Worm (Caenorhabditis elegans) whole organism, L1 larva: Measurements from ENCODE around the gene ptr-8.

Experiments used
- aha-1 ChIP-seq: fragments of 150-350 bp; optimal IDR thresholded peaks from 2 replicates; lab custom pipeline; 2014; ENCODE audit warnings: missing biosample characterization, missing genetic modification characterization
- aly-2 ChIP-seq: fragments of 150-350 bp; optimal IDR thresholded peaks from 2 replicates; lab custom pipeline; 2014; ENCODE audit warnings: missing biosample characterization, missing genetic modification characterization
- ama-1 ChIP-seq: fragments of 150-350 bp; optimal IDR thresholded peaks from 2 replicates; lab custom pipeline; 2014
- ceh-63 ChIP-seq: fragments of 200-800 bp; sonication (Bioruptor generic); optimal IDR thresholded peaks from 2 replicates; lab custom pipeline; 2018; ENCODE audit warnings: mild to moderate bottlenecking, missing genetic modification characterization, missing compliant biosample characterization
- ceh-88 ChIP-seq: fragments of 200-800 bp; sonication (Bioruptor generic); IDR thresholded peaks from 2 replicates; pipeline ENCODE4 v1.3.6; 2022; ENCODE audit warnings: missing genetic modification characterization, missing compliant biosample characterization
- ces-1 ChIP-seq: fragments of 150-350 bp; optimal IDR thresholded peaks from 2 replicates; lab custom pipeline; 2014; ENCODE audit warnings: missing biosample characterization, missing genetic modification reagents, missing genetic modification characterization
- dsc-1 ChIP-seq: sonication (generic microtip); optimal IDR thresholded peaks from 2 replicates; lab custom pipeline; 2016; ENCODE audit warnings: mild to moderate bottlenecking, missing genetic modification characterization, missing compliant biosample characterization
- efl-3 ChIP-seq: fragments of 200-800 bp; sonication (Bioruptor generic); optimal IDR thresholded peaks from 2 replicates; lab custom pipeline; 2018; ENCODE audit warnings: mild to moderate bottlenecking, missing genetic modification characterization, missing compliant biosample characterization
- elt-3 ChIP-seq, 6 experiments: fragments of 150-350 bp in 1 of 6; sonication (generic microtip); optimal IDR thresholded peaks; 2 replicates each; lab custom pipeline; 2017 to 2018; ENCODE audit warnings: missing biosample characterization in 6 of 6, missing genetic modification characterization in 6 of 6, inconsistent platforms in 1 of 6
- fkh-10 ChIP-seq: sonication (generic microtip); optimal IDR thresholded peaks from 2 replicates; lab custom pipeline; 2017; ENCODE audit warnings: missing biosample characterization, missing genetic modification reagents, missing genetic modification characterization
- fkh-4 ChIP-seq: sonication (generic microtip); optimal IDR thresholded peaks from 2 replicates; lab custom pipeline; 2016; ENCODE audit warnings: missing compliant biosample characterization, missing genetic modification characterization, borderline replicate concordance
- fkh-8 ChIP-seq: sonication (generic microtip); optimal IDR thresholded peaks from 2 replicates; lab custom pipeline; 2016; ENCODE audit warnings: mild to moderate bottlenecking, missing genetic modification characterization, missing compliant biosample characterization
- fos-1 ChIP-seq: fragments of 150-350 bp; optimal IDR thresholded peaks from 2 replicates; lab custom pipeline; 2014; ENCODE audit warnings: missing biosample characterization, missing genetic modification characterization
- hlh-17 ChIP-seq: fragments of 200-800 bp; sonication (Bioruptor generic); optimal IDR thresholded peaks from 2 replicates; lab custom pipeline; 2018; ENCODE audit warnings: missing genetic modification characterization, mild to moderate bottlenecking, missing compliant biosample characterization, moderate library complexity, borderline replicate concordance
- hpl-2 ChIP-seq: fragments of 150-350 bp; optimal IDR thresholded peaks from 2 replicates; lab custom pipeline; 2014; ENCODE audit warnings: missing biosample characterization, missing genetic modification reagents, missing genetic modification characterization
- isw-1 ChIP-seq: fragments of 200-800 bp; sonication (Bioruptor generic); IDR thresholded peaks from 2 replicates; pipeline ENCODE4 v1.3.6; 2022; ENCODE audit warnings: missing genetic modification characterization, missing compliant biosample characterization
- lin-35 ChIP-seq, 2 experiments: fragments of 150-350 bp; optimal IDR thresholded peaks; 2 replicates each; lab custom pipeline; 2014; ENCODE audit warnings: missing biosample characterization in 2 of 2, missing genetic modification characterization in 2 of 2, missing genetic modification reagents in 2 of 2
- lir-3 ChIP-seq: sonication (generic microtip); optimal IDR thresholded peaks from 2 replicates; lab custom pipeline; 2016; ENCODE audit warnings: mild to moderate bottlenecking, missing genetic modification characterization, moderate library complexity, missing compliant biosample characterization; ENCODE audit not compliant: poor library complexity
- lsy-2 ChIP-seq, 2 experiments: fragments of 150-350 bp; optimal IDR thresholded peaks; 2 replicates each; lab custom pipeline; 2014; ENCODE audit warnings: missing biosample characterization in 2 of 2, missing genetic modification characterization in 2 of 2
- mab-9 ChIP-seq: fragments of 200-800 bp; sonication (Bioruptor generic); IDR thresholded peaks from 2 replicates; pipeline ENCODE4 v1.3.6; 2022; ENCODE audit warnings: missing genetic modification reagents, missing genetic modification characterization, missing compliant biosample characterization
- mdl-1 ChIP-seq, 2 experiments: fragments of 150-350 bp; optimal IDR thresholded peaks; 2 replicates each; lab custom pipeline; 2014 to 2017; ENCODE audit warnings: missing biosample characterization in 2 of 2, missing genetic modification characterization in 2 of 2, inconsistent platforms in 1 of 2
- mep-1 ChIP-seq: fragments of 150-350 bp; optimal IDR thresholded peaks from 2 replicates; lab custom pipeline; 2014; ENCODE audit warnings: missing biosample characterization, missing genetic modification characterization
- nhr-12 ChIP-seq: sonication (generic microtip); optimal IDR thresholded peaks from 2 replicates; lab custom pipeline; 2017; ENCODE audit warnings: missing biosample characterization, missing genetic modification characterization
- nhr-19 ChIP-seq: fragments of 200-800 bp; sonication (Bioruptor generic); conservative IDR thresholded peaks from 2 replicates; pipeline ENCODE4 v1.3.6; 2022; ENCODE audit warnings: missing genetic modification characterization, missing compliant biosample characterization
- nhr-20 ChIP-seq: sonication (generic microtip); optimal IDR thresholded peaks from 2 replicates; lab custom pipeline; 2016; ENCODE audit warnings: mild to moderate bottlenecking, missing genetic modification characterization, missing compliant biosample characterization
- nhr-237 ChIP-seq: fragments of 150-350 bp; optimal IDR thresholded peaks from 2 replicates; lab custom pipeline; 2014; ENCODE audit warnings: missing biosample characterization, missing genetic modification characterization
- nhr-28 ChIP-seq: fragments of 150-350 bp; optimal IDR thresholded peaks from 2 replicates; lab custom pipeline; 2014; ENCODE audit warnings: missing biosample characterization, missing genetic modification characterization
- nhr-76 ChIP-seq: sonication (generic microtip); optimal IDR thresholded peaks from 2 replicates; lab custom pipeline; 2017; ENCODE audit warnings: missing biosample characterization, missing genetic modification characterization
- nhr-84 ChIP-seq: sonication (generic microtip); optimal IDR thresholded peaks from 2 replicates; lab custom pipeline; 2017; ENCODE audit warnings: missing biosample characterization, missing genetic modification characterization
- nhr-85 ChIP-seq: sonication (generic microtip); peaks from one replicate; lab custom pipeline; 2016; ENCODE audit warnings: missing genetic modification characterization, inconsistent platforms, missing compliant biosample characterization
- nhr-90 ChIP-seq: sonication (generic microtip); optimal IDR thresholded peaks from 2 replicates; lab custom pipeline; 2016; ENCODE audit warnings: mild to moderate bottlenecking, missing genetic modification characterization, missing compliant biosample characterization; ENCODE audit not compliant: poor library complexity
- pax-3 ChIP-seq: fragments of 200-800 bp; sonication (Bioruptor generic); optimal IDR thresholded peaks from 2 replicates; lab custom pipeline; 2018; ENCODE audit warnings: mild to moderate bottlenecking, missing genetic modification characterization, moderate library complexity, missing compliant biosample characterization
- rnt-1 ChIP-seq: sonication (generic microtip); optimal IDR thresholded peaks from 2 replicates; lab custom pipeline; 2016; ENCODE audit warnings: mild to moderate bottlenecking, missing genetic modification characterization, moderate library complexity, missing compliant biosample characterization
- skn-1 ChIP-seq: fragments of 150-350 bp; optimal IDR thresholded peaks from 2 replicates; lab custom pipeline; 2014; ENCODE audit warnings: missing biosample characterization, missing genetic modification characterization
- snpc-4 ChIP-seq: fragments of 150-350 bp; optimal IDR thresholded peaks from 2 replicates; lab custom pipeline; 2014; ENCODE audit warnings: missing biosample characterization, missing genetic modification characterization
- snu-23 ChIP-seq: sonication (generic microtip); optimal IDR thresholded peaks from 2 replicates; lab custom pipeline; 2016; ENCODE audit warnings: missing genetic modification characterization, missing compliant biosample characterization
- sox-4 ChIP-seq: sonication (generic microtip); optimal IDR thresholded peaks from 2 replicates; lab custom pipeline; 2016; ENCODE audit warnings: missing genetic modification characterization, missing compliant biosample characterization
- sptf-1 ChIP-seq: fragments of 150-350 bp; optimal IDR thresholded peaks from 2 replicates; lab custom pipeline; 2014; ENCODE audit warnings: missing biosample characterization, missing genetic modification characterization
- swsn-7 ChIP-seq: sonication (generic microtip); optimal IDR thresholded peaks from 2 replicates; lab custom pipeline; 2016; ENCODE audit warnings: missing genetic modification characterization, missing compliant biosample characterization
- tlp-1 ChIP-seq: fragments of 150-350 bp; optimal IDR thresholded peaks from 2 replicates; lab custom pipeline; 2014; ENCODE audit warnings: missing biosample characterization, missing genetic modification characterization
- unc-130 ChIP-seq: fragments of 150-350 bp; optimal IDR thresholded peaks from 2 replicates; lab custom pipeline; 2017; ENCODE audit warnings: missing biosample characterization, missing genetic modification characterization, inconsistent platforms
- unc-62 ChIP-seq: fragments of 150-350 bp; optimal IDR thresholded peaks from 2 replicates; lab custom pipeline; 2014; ENCODE audit warnings: missing biosample characterization, missing genetic modification reagents, missing genetic modification characterization
- unc-86 ChIP-seq: sonication (generic microtip); optimal IDR thresholded peaks from 2 replicates; lab custom pipeline; 2016; ENCODE audit warnings: missing genetic modification characterization, missing compliant biosample characterization
- unc-98 ChIP-seq: fragments of 200-800 bp; sonication (Bioruptor generic); IDR thresholded peaks from 2 replicates; pipeline ENCODE4 v1.3.6; 2022; ENCODE audit warnings: missing genetic modification characterization, missing compliant biosample characterization
- vab-15 ChIP-seq: sonication (generic microtip); optimal IDR thresholded peaks from 2 replicates; lab custom pipeline; 2017; ENCODE audit warnings: missing genotype, mild to moderate bottlenecking, missing genetic modification characterization, missing compliant biosample characterization
- xbp-1 ChIP-seq: sonication (generic microtip); optimal IDR thresholded peaks from 2 replicates; lab custom pipeline; 2016; ENCODE audit warnings: missing genetic modification characterization, missing compliant biosample characterization
- zag-1 ChIP-seq: fragments of 150-350 bp; optimal IDR thresholded peaks from 2 replicates; lab custom pipeline; 2014; ENCODE audit warnings: missing biosample characterization, missing genetic modification characterization
- zip-4 ChIP-seq: fragments of 200-800 bp; sonication (Bioruptor generic); optimal IDR thresholded peaks from 2 replicates; lab custom pipeline; 2018; ENCODE audit warnings: mild to moderate bottlenecking, missing genetic modification characterization, moderate library complexity, missing compliant biosample characterization

The ptr-8 gene

ce11 chrII:10872541-10872940, 16.5 kb upstream of the ptr-8 start, which contains the start of the genes cyn-4 and copz-1 (continued):
- TF ChIP-seq unc-98 (peak; percentile 71), vab-15 (tag; lab: Kevin White, UChicago) (peak; percentile 69), zip-4 (GFP tag; lab: Kevin White, UChicago) (peak; percentile 53), ceh-63 (no peak), tlp-1 (tag; lab: Kevin White, UChicago) (no peak), snpc-4 (peak; percentile 42), dsc-1 (tag; lab: Kevin White, UChicago) (peak; percentile 87), ama-1 (lab: Kevin White, UChicago) (no peak), nhr-90 (tag; lab: Kevin White, UChicago) (peak; percentile 86), nhr-28 (tag; lab: Kevin White, UChicago) (no peak), isw-1 (GFP tag; lab: Robert Waterston, UW) (peak; percentile 87), sox-4 (peak; percentile 54), hpl-2 (no peak), unc-62 (GFP tag; lab: Kevin White, UChicago) (no peak), nhr-76 (no peak), fos-1 (tag; lab: Kevin White, UChicago) (peak; percentile 34), unc-86 (peak; percentile 77), swsn-7 (tag; lab: Kevin White, UChicago) (peak; percentile 85), fkh-4 (tag; lab: Kevin White, UChicago) (peak; percentile 83), xbp-1 (peak; percentile 90), nhr-12 (tag; lab: Kevin White, UChicago) (no peak), nhr-85 (tag; lab: Kevin White, UChicago) (peak; percentile 91), aha-1 (tag; lab: Kevin White, UChicago) (no peak), skn-1 (tag; lab: Kevin White, UChicago) (peak; percentile 59), nhr-19 (GFP tag; lab: Robert Waterston, UW) (peak; percentile 78), unc-130 (tag; lab: Kevin White, UChicago) (peak; percentile 89), mdl-1 (tag; optimal IDR thresholded peaks at IDR 0.05; lab: Kevin White, UChicago) (peak in 1 of 2 experiments; percentile 76), mab-9 (GFP tag; lab: Robert Waterston, UW) (peak; percentile 54; the same call in 1 of the 2 replicates), fkh-8 (tag; lab: Kevin White, UChicago) (peak; percentile 85), lir-3 (tag; lab: Kevin White, UChicago) (peak; percentile 93), fkh-10 (GFP tag; lab: Kevin White, UChicago) (no peak), elt-3 (tag; optimal IDR thresholded peaks at IDR 0.05; lab: Kevin White, UChicago) (peak in 2 of 6 experiments; percentile 39 to 80), ces-1 (no peak), lsy-2 (tag; optimal IDR thresholded peaks at IDR 0.05; lab: Kevin White, UChicago) (peak; percentile 93 to 94), sptf-1 (tag; lab: Kevin White, UChicago) (no peak), aly-2 (tag; lab: Kevin White, UChicago) (peak; percentile 28), rnt-1 (tag; lab: Kevin White, UChicago) (peak; percentile 98), efl-3 (GFP tag; lab: Kevin White, UChicago) (no peak), lin-35 (GFP tag; optimal IDR thresholded peaks at IDR 0.05; lab: Kevin White, UChicago) (peak; percentile 80 to 85), hlh-17 (no peak), pax-3 (tag; lab: Kevin White, UChicago) (peak; percentile 71), ceh-88 (GFP tag; lab: Robert Waterston, UW) (no peak), mep-1 (tag; lab: Kevin White, UChicago) (peak; percentile 79)

ce11 chrII:10873631-10874030, 15.4 kb upstream of the ptr-8 start, which contains the start of gene orc-2:
TSS of gene orc-2 (plus strand) at chrII:10873931.
- TF ChIP-seq nhr-84 (tag; lab: Kevin White, UChicago): no peak
- no peak for TF ChIP-seq lir-3 (tag; lab: Kevin White, UChicago)
- TF ChIP-seq aha-1 (tag; lab: Kevin White, UChicago): no peak
- TF ChIP-seq nhr-237: no peak
- TF ChIP-seq nhr-20 (tag; lab: Kevin White, UChicago): no peak
- no peak for TF ChIP-seq snu-23 (GFP tag; lab: Kevin White, UChicago)
- TF ChIP-seq zag-1: no peak
